Fruit fly (Drosophila melanogaster) whole organism, embryonic: Measurements from ENCODE around the gene Jon99Fii.

Source experiments
- ATbp ChIP-seq: fragments of 200-800 bp; sonication (Bioruptor generic); optimal IDR thresholded peaks from 2 replicates; lab custom pipeline; 2017; ENCODE audit warnings: missing biosample characterization, mild to moderate bottlenecking, missing genetic modification characterization, missing genetic modification reagents
- Awh ChIP-seq: fragments of 200-800 bp; sonication (Bioruptor generic); IDR thresholded peaks from 2 replicates; pipeline ENCODE4, ENCODE4 v1.3.6; 2022; ENCODE audit warnings: missing biosample characterization, missing genetic modification characterization
- B-H1 ChIP-seq: fragments of 200-800 bp; sonication (Bioruptor generic); IDR thresholded peaks from 3 replicates; pipeline ENCODE4 v1.3.6; 2022; ENCODE audit warnings: missing biosample characterization, missing genetic modification characterization
- CG10565 ChIP-seq: fragments of 200-800 bp; sonication (Bioruptor generic); optimal IDR thresholded peaks from 3 replicates; lab custom pipeline; 2016; ENCODE audit warnings: missing biosample characterization, mild to moderate bottlenecking, missing genetic modification characterization
- CG12071 ChIP-seq: fragments of 200-800 bp; sonication (Bioruptor generic); optimal IDR thresholded peaks from 3 replicates; lab custom pipeline; 2018; ENCODE audit warnings: missing biosample characterization, mild to moderate bottlenecking, missing genetic modification characterization
- CG12659 ChIP-seq: fragments of 200-800 bp; sonication (Bioruptor generic); optimal IDR thresholded peaks from 3 replicates; lab custom pipeline; 2017; ENCODE audit warnings: mild to moderate bottlenecking, missing biosample characterization, missing genetic modification reagents, missing genetic modification characterization
- CG13287 ChIP-seq: fragments of 200-800 bp; sonication (Bioruptor generic); IDR thresholded peaks from 2 replicates; pipeline ENCODE4 v1.3.6; 2022; ENCODE audit warnings: missing biosample characterization, missing genetic modification characterization; ENCODE audit not compliant: partially characterized antibody
- CG14965 ChIP-seq: fragments of 200-800 bp; sonication (Bioruptor generic); optimal IDR thresholded peaks from 2 replicates; lab custom pipeline; 2016; ENCODE audit warnings: missing biosample characterization, missing genetic modification characterization, borderline replicate concordance
- CG16779 ChIP-seq: fragments of 200-800 bp; sonication (Bioruptor generic); IDR thresholded peaks from 2 replicates; pipeline ENCODE4 v1.3.6; 2022; ENCODE audit warnings: missing biosample characterization, missing genetic modification characterization
- CG18619 ChIP-seq: fragments of 200-800 bp; sonication (Bioruptor generic); optimal IDR thresholded peaks from 3 replicates; lab custom pipeline; 2017; ENCODE audit warnings: missing biosample characterization, mild to moderate bottlenecking, missing genetic modification characterization
- CG2116 ChIP-seq: fragments of 200-800 bp; sonication (Bioruptor generic); optimal IDR thresholded peaks from 3 replicates; lab custom pipeline; 2018; ENCODE audit warnings: missing biosample characterization, mild to moderate bottlenecking, missing genetic modification characterization
- CG30431 ChIP-seq: fragments of 200-800 bp; sonication (Bioruptor generic); optimal IDR thresholded peaks from 2 replicates; lab custom pipeline; 2017; ENCODE audit warnings: missing biosample characterization, missing genetic modification characterization
- CG3065 ChIP-seq: fragments of 200-800 bp; sonication (Bioruptor generic); optimal IDR thresholded peaks from 2 replicates; lab custom pipeline; 2016; ENCODE audit warnings: missing biosample characterization, missing genetic modification characterization
- CG31441 ChIP-seq: fragments of 200-800 bp; sonication (Bioruptor generic); IDR thresholded peaks from 2 replicates; pipeline ENCODE4 v1.3.6; 2022; ENCODE audit warnings: missing biosample characterization, missing genetic modification characterization
- CG32532 ChIP-seq: fragments of 200-800 bp; sonication (Bioruptor generic); IDR thresholded peaks from 2 replicates; pipeline ENCODE4 v1.3.6; 2022; ENCODE audit warnings: missing biosample characterization, missing genetic modification characterization
- CG3407 ChIP-seq: fragments of 200-800 bp; sonication (Bioruptor generic); optimal IDR thresholded peaks from 2 replicates; lab custom pipeline; 2018; ENCODE audit warnings: missing biosample characterization, mild to moderate bottlenecking, missing genetic modification characterization
- CG3838 ChIP-seq: fragments of 200-800 bp; sonication (Bioruptor generic); optimal IDR thresholded peaks from 3 replicates; lab custom pipeline; 2016; ENCODE audit warnings: missing biosample characterization, missing genetic modification characterization
- CG4424 ChIP-seq: fragments of 200-800 bp; sonication (Bioruptor generic); optimal IDR thresholded peaks from 3 replicates; lab custom pipeline; 2016; ENCODE audit warnings: missing biosample characterization, missing genetic modification characterization
- CG7786 ChIP-seq: fragments of 200-800 bp; sonication (Bioruptor generic); optimal IDR thresholded peaks from 2 replicates; lab custom pipeline; 2016; ENCODE audit warnings: missing biosample characterization, missing genetic modification characterization
- CG7839 ChIP-seq: fragments of 200-800 bp; sonication (Bioruptor generic); optimal IDR thresholded peaks from 3 replicates; lab custom pipeline; 2018; ENCODE audit warnings: missing biosample characterization, mild to moderate bottlenecking, missing genetic modification characterization, moderate library complexity
- CG8281 ChIP-seq: fragments of 200-800 bp; sonication (Bioruptor generic); optimal IDR thresholded peaks from 2 replicates; lab custom pipeline; 2018; ENCODE audit warnings: missing biosample characterization, mild to moderate bottlenecking, missing genetic modification characterization, moderate library complexity
- CG8478 ChIP-seq: fragments of >200 bp; optimal IDR thresholded peaks from 2 replicates; lab custom pipeline; 2018
- CG9609 ChIP-seq: fragments of 200-800 bp; sonication (Bioruptor generic); optimal IDR thresholded peaks from 3 replicates; lab custom pipeline; 2016; ENCODE audit warnings: missing biosample characterization, missing genetic modification characterization
- D19A ChIP-seq: fragments of 200-800 bp; optimal IDR thresholded peaks from 3 replicates; lab custom pipeline; 2019; ENCODE audit warnings: missing biosample characterization, mild to moderate bottlenecking, missing genetic modification characterization, moderate library complexity
- Dref ChIP-seq: fragments of 200-800 bp; sonication (Bioruptor generic); IDR thresholded peaks from 2 replicates; pipeline ENCODE4 v1.3.6; 2022; ENCODE audit warnings: missing biosample characterization, missing genetic modification characterization
- HLHmδ ChIP-seq: fragments of 200-800 bp; sonication (Bioruptor generic); optimal IDR thresholded peaks from 2 replicates; lab custom pipeline; 2018; ENCODE audit warnings: missing biosample characterization, mild to moderate bottlenecking, missing genetic modification characterization, moderate library complexity
- Hmr ChIP-seq: fragments of 200-800 bp; sonication (Bioruptor generic); optimal IDR thresholded peaks from 3 replicates; lab custom pipeline; 2017; ENCODE audit warnings: mild to moderate bottlenecking, missing biosample characterization, missing genetic modification reagents, missing genetic modification characterization
- Lpt ChIP-seq: fragments of >200 bp; optimal IDR thresholded peaks from 2 replicates; lab custom pipeline; 2018; ENCODE audit warnings: missing biosample characterization, missing genetic modification characterization
- NK7.1 ChIP-seq: fragments of 200-800 bp; sonication (Bioruptor generic); optimal IDR thresholded peaks from 3 replicates; lab custom pipeline; 2016; ENCODE audit warnings: missing biosample characterization, missing genetic modification characterization
- NfI ChIP-seq: fragments of 200-800 bp; sonication (Bioruptor generic); optimal IDR thresholded peaks from 3 replicates; lab custom pipeline; 2018; ENCODE audit warnings: missing biosample characterization, mild to moderate bottlenecking, missing genetic modification characterization, moderate library complexity
- Six4 ChIP-seq: fragments of 200-800 bp; sonication (Bioruptor generic); optimal IDR thresholded peaks from 2 replicates; lab custom pipeline; 2016; ENCODE audit warnings: missing biosample characterization, missing genetic modification characterization
- Trl ChIP-seq, 3 experiments: fragments of >200 bp in 2 of 3; fragments of 200-800 bp in 1 of 3; sonication (Bioruptor generic) in 1 of 3; optimal IDR thresholded peaks; 2 replicates in 1 of 3; 3 replicates in 2 of 3; lab custom pipeline; 2016 to 2017; ENCODE audit warnings: missing biosample characterization in 1 of 3, missing genetic modification characterization in 1 of 3
- ase ChIP-seq: fragments of 200-800 bp; sonication (Bioruptor generic); IDR thresholded peaks from 3 replicates; pipeline ENCODE4 v1.3.6; 2022; ENCODE audit warnings: missing biosample characterization, missing genetic modification characterization
- crp ChIP-seq, 2 experiments: fragments of 200-800 bp; sonication (Bioruptor generic); optimal IDR thresholded peaks; 2 replicates in 1 of 2; 3 replicates in 1 of 2; lab custom pipeline; 2017; ENCODE audit warnings: missing biosample characterization in 2 of 2, missing genetic modification characterization in 2 of 2, mild to moderate bottlenecking in 1 of 2, moderate library complexity in 1 of 2
- fd102C ChIP-seq: fragments of 200-800 bp; sonication (Bioruptor generic); optimal IDR thresholded peaks from 2 replicates; lab custom pipeline; 2018; ENCODE audit warnings: missing biosample characterization, mild to moderate bottlenecking, missing genetic modification characterization, moderate library complexity
- fd96Cb ChIP-seq: fragments of 200-800 bp; sonication (Bioruptor generic); optimal IDR thresholded peaks from 2 replicates; lab custom pipeline; 2018; ENCODE audit warnings: missing biosample characterization, mild to moderate bottlenecking, missing genetic modification characterization, moderate library complexity
- gsb-n ChIP-seq: fragments of 200-800 bp; sonication (Bioruptor generic); optimal IDR thresholded peaks from 3 replicates; lab custom pipeline; 2018; ENCODE audit warnings: missing biosample characterization, mild to moderate bottlenecking, missing genetic modification characterization
- ham ChIP-seq: fragments of 200-800 bp; sonication (Bioruptor generic); IDR thresholded peaks from 2 replicates; pipeline ENCODE4 v1.3.6; 2022; ENCODE audit warnings: missing biosample characterization, missing genetic modification characterization
- lola ChIP-seq, 3 experiments: fragments of >200 bp in 2 of 3; fragments of 200-800 bp in 1 of 3; sonication (Bioruptor generic) in 1 of 3; optimal IDR thresholded peaks; 2 replicates each; lab custom pipeline; 2017 to 2019; ENCODE audit warnings: missing biosample characterization in 3 of 3, missing genetic modification characterization in 3 of 3, mild to moderate bottlenecking in 1 of 3, moderate library complexity in 1 of 3
- nerfin-2 ChIP-seq: fragments of 200-800 bp; sonication (Bioruptor generic); IDR thresholded peaks from 2 replicates; pipeline ENCODE4 v1.3.6; 2022; ENCODE audit warnings: missing biosample characterization, missing genetic modification characterization; ENCODE audit not compliant: partially characterized antibody
- p53 ChIP-seq: fragments of 200-800 bp; sonication (Bioruptor generic); optimal IDR thresholded peaks from 2 replicates; lab custom pipeline; 2016; ENCODE audit warnings: missing biosample characterization, missing genetic modification characterization
- prd ChIP-seq, 3 experiments: fragments of >200 bp in 2 of 3; fragments of 200-800 bp in 1 of 3; sonication (Bioruptor generic) in 1 of 3; optimal IDR thresholded peaks in 2 of 3; IDR thresholded peaks in 1 of 3; 2 replicates in 2 of 3; 3 replicates in 1 of 3; pipeline versions ENCODE4 v1.3.6 to Lab custom; 2017 to 2022; ENCODE audit warnings: missing biosample characterization in 1 of 3, missing genetic modification characterization in 1 of 3
- sens ChIP-seq: fragments of 200-800 bp; sonication (Bioruptor generic); peaks from one replicate; lab custom pipeline; 2016; ENCODE audit warnings: missing biosample characterization, missing genetic modification characterization
- slbo ChIP-seq: fragments of 200-800 bp; sonication (Bioruptor generic); IDR thresholded peaks from 2 replicates; pipeline ENCODE4 v1.3.6; 2022; ENCODE audit warnings: missing biosample characterization, missing genetic modification characterization
- slou ChIP-seq: fragments of 200-800 bp; sonication (Bioruptor generic); optimal IDR thresholded peaks from 3 replicates; lab custom pipeline; 2016; ENCODE audit warnings: missing biosample characterization, missing genetic modification characterization
- sob ChIP-seq: fragments of 200-800 bp; sonication (Bioruptor generic); IDR thresholded peaks from 2 replicates; pipeline ENCODE4 v1.3.6; 2022; ENCODE audit warnings: missing biosample characterization, missing genetic modification characterization
- sr ChIP-seq: fragments of 200-800 bp; sonication (Bioruptor generic); IDR thresholded peaks from 3 replicates; pipeline ENCODE4 v1.3.6; 2022; ENCODE audit warnings: missing biosample characterization, missing genetic modification characterization
- unc-4 ChIP-seq: fragments of 200-800 bp; sonication (Bioruptor generic); IDR thresholded peaks from 2 replicates; pipeline ENCODE4 v1.3.6; 2022; ENCODE audit warnings: missing biosample characterization, missing genetic modification characterization; ENCODE audit not compliant: partially characterized antibody
- wor ChIP-seq: fragments of 200-800 bp; sonication (Bioruptor generic); IDR thresholded peaks from 2 replicates; pipeline ENCODE4 v1.3.6; 2022; ENCODE audit warnings: missing biosample characterization, missing genetic modification characterization

Gene Jon99Fii

DNA sequence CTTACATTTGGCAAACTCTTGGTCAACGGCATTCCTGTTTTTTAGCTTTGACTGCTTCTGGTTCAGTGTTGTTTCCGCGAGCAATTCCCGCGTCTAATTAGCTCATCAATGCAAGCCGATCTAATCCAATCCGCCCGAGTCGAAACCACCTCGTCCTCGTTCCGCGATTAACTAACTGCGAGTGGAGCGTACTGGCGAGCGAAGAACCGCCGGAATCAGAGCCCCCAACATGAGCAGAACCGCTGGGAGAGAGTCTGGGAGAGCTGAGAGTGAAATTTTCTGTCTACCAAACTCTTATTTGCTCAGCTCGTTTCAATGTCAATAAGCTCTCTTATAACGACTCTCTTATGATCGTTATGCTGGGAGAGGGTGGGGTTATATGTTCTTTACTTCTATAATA is 37.5 kb downstream of the Jon99Fii start (continued):
- TF ChIP-seq CG7839 (tag; lab: Kevin White, UChicago), result peak; percentile 29
- TF ChIP-seq sr (GFP tag; lab: Robert Waterston, UW), result peak; percentile 79
- peak; percentile 21 for TF ChIP-seq CG30431 (GFP tag; lab: Kevin White, UChicago)
- TF ChIP-seq CG7786 (GFP tag; lab: Kevin White, UChicago), result peak; percentile 77
- no peak for TF ChIP-seq prd (optimal IDR thresholded peaks at IDR 0.05; lab: Kevin White, UChicago)
- TF ChIP-seq prd (GFP tag; IDR thresholded peaks at IDR 0.05; lab: Robert Waterston, UW), result peak; percentile 31; the same call in 1 of the 3 replicates
- TF ChIP-seq sens (GFP tag; lab: Kevin White, UChicago), result peak; percentile 98
- TF ChIP-seq p53 (GFP tag; lab: Kevin White, UChicago), result peak; percentile 60
- peak; percentile 82 for TF ChIP-seq Six4 (GFP tag; lab: Kevin White, UChicago)
- peak; percentile 88 for TF ChIP-seq CG12071 (GFP tag; lab: Kevin White, UChicago)
- peak; percentile 31 for TF ChIP-seq CG13287
- TF ChIP-seq CG16779 (GFP tag; lab: Robert Waterston, UW), result peak; percentile 89
- peak; percentile 86 for TF ChIP-seq CG32532 (GFP tag; lab: Robert Waterston, UW)
- TF ChIP-seq crp (GFP tag; optimal IDR thresholded peaks at IDR 0.05; lab: Kevin White, UChicago), result no peak
- no peak; the same call in 2 of the 3 replicates for TF ChIP-seq ase
- peak; percentile 26 for TF ChIP-seq fd96Cb (tag; lab: Kevin White, UChicago)
- TF ChIP-seq ATbp (GFP tag; lab: Kevin White, UChicago), result peak; percentile 91
- TF ChIP-seq CG12659 (GFP tag; lab: Kevin White, UChicago), result peak; percentile 67
- TF ChIP-seq CG10565, result peak; percentile 48
- peak; percentile 78 for TF ChIP-seq gsb-n (tag; lab: Kevin White, UChicago)
- TF ChIP-seq NK7.1 (GFP tag; lab: Kevin White, UChicago), result no peak
- TF ChIP-seq CG14965 (GFP tag; lab: Kevin White, UChicago), result peak; percentile 72
- TF ChIP-seq CG31441 (GFP tag; lab: Robert Waterston, UW), result no peak; the same call in none of the 2 replicates
- no peak for TF ChIP-seq slou (GFP tag; lab: Kevin White, UChicago)
- no peak for TF ChIP-seq lola (GFP tag; optimal IDR thresholded peaks at IDR 0.05; lab: Kevin White, UChicago)
- no peak for TF ChIP-seq nerfin-2
- TF ChIP-seq Trl (optimal IDR thresholded peaks at IDR 0.05; lab: Kevin White, UChicago), result peak; percentile 85 to 95
- TF ChIP-seq Trl (GFP tag; optimal IDR thresholded peaks at IDR 0.05; lab: Kevin White, UChicago), result peak; percentile 82
- peak; percentile 31; the same call in 1 of the 2 replicates for TF ChIP-seq wor (GFP tag; lab: Robert Waterston, UW)
- TF ChIP-seq Awh, result peak; percentile 96
- no peak for TF ChIP-seq Lpt
- TF ChIP-seq CG4424, result peak; percentile 0
- peak; percentile 55 for TF ChIP-seq CG2116 (GFP tag; lab: Kevin White, UChicago)
- TF ChIP-seq CG8478, result no peak
- TF ChIP-seq Dref (GFP tag; lab: Robert Waterston, UW), result peak; percentile 27; the same call in 1 of the 2 replicates
- peak; percentile 77; the same call in 1 of the 3 replicates for TF ChIP-seq B-H1 (GFP tag; lab: Robert Waterston, UW)
- peak; percentile 81 for TF ChIP-seq HLHmδ
- TF ChIP-seq CG3065, result peak; percentile 59
- peak; percentile 86 for TF ChIP-seq sob (GFP tag; lab: Robert Waterston, UW)
- TF ChIP-seq unc-4 (GFP tag; lab: Robert Waterston, UW), result 0 out of 2 replicates have a peak, but pooled peaks have one; percentile 12
- peak; percentile 47 for TF ChIP-seq NfI (GFP tag; lab: Kevin White, UChicago)
- TF ChIP-seq CG3838 (GFP tag; lab: Kevin White, UChicago), result peak; percentile 80
- peak; percentile 90 for TF ChIP-seq Hmr (GFP tag; lab: Kevin White, UChicago)
- TF ChIP-seq slbo (GFP tag; lab: Robert Waterston, UW), result peak; percentile 81
- peak; percentile 86 for TF ChIP-seq CG3407
- TF ChIP-seq CG8281 (tag; lab: Kevin White, UChicago), result peak; percentile 22
- peak; percentile 29 for TF ChIP-seq CG9609
- TF ChIP-seq ham, result peak; percentile 70; the same call in 1 of the 2 replicates
- no peak for TF ChIP-seq fd102C (GFP tag; lab: Kevin White, UChicago)
- TF ChIP-seq D19A (tag; lab: Kevin White, UChicago), result no peak
- peak; percentile 70 for TF ChIP-seq CG18619 (GFP tag; lab: Kevin White, UChicago)
